Worm (Caenorhabditis elegans) whole organism, late embryonic: ENCODE measurements around the gene C07B5.8.

Experiments used
- K09A11.1 ChIP-seq: sonication (generic microtip); optimal IDR thresholded peaks from 2 replicates; lab custom pipeline; 2017; ENCODE audit warnings: antibody characterized with exemption, mild to moderate bottlenecking, missing genetic modification characterization, missing compliant biosample characterization; ENCODE audit not compliant: insufficient read depth
- ama-1 ChIP-seq: fragments of 150-350 bp; optimal IDR thresholded peaks from 2 replicates; lab custom pipeline; 2014
- ets-4 ChIP-seq: sonication (generic microtip); optimal IDR thresholded peaks from 2 replicates; lab custom pipeline; 2016; ENCODE audit warnings: missing genetic modification characterization, missing compliant biosample characterization
- fkh-10 ChIP-seq: fragments of 150-350 bp; optimal IDR thresholded peaks from 2 replicates; lab custom pipeline; 2014; ENCODE audit warnings: missing biosample characterization, missing genetic modification reagents, missing genetic modification characterization
- mec-3 ChIP-seq: sonication (generic microtip); optimal IDR thresholded peaks from 2 replicates; lab custom pipeline; 2016; ENCODE audit warnings: borderline replicate concordance, missing genetic modification characterization, missing compliant biosample characterization
- nfya-1 ChIP-seq: sonication (generic microtip); optimal IDR thresholded peaks from 2 replicates; lab custom pipeline; 2017; ENCODE audit warnings: missing genetic modification characterization, mild to moderate bottlenecking, missing compliant biosample characterization, antibody characterized with exemption, moderate library complexity
- pag-3 ChIP-seq: sonication (generic microtip); optimal IDR thresholded peaks from 2 replicates; lab custom pipeline; 2016; ENCODE audit warnings: missing compliant biosample characterization, missing genetic modification characterization, borderline replicate concordance
- pat-9 ChIP-seq: fragments of 200-800 bp; sonication (Bioruptor generic); optimal IDR thresholded peaks from 2 replicates; lab custom pipeline; 2018; ENCODE audit warnings: mild to moderate bottlenecking, missing genetic modification characterization, moderate library complexity, missing compliant biosample characterization
- unc-55 ChIP-seq: sonication (generic microtip); optimal IDR thresholded peaks from 2 replicates; lab custom pipeline; 2017; ENCODE audit warnings: missing biosample characterization, missing genetic modification reagents, missing genetic modification characterization

- TF ChIP-seq ama-1 (lab: Kevin White, UChicago) (no peak), ets-4 (tag; lab: Kevin White, UChicago) (no peak), fkh-10 (GFP tag; lab: Kevin White, UChicago) (no peak), unc-55 (GFP tag; lab: Kevin White, UChicago) (no peak), mec-3 (tag; lab: Kevin White, UChicago) (no peak), K09A11.1 (tag; lab: Kevin White, UChicago) (no peak), nfya-1 (tag; lab: Kevin White, UChicago) (no peak), pat-9 (tag; lab: Kevin White, UChicago) (no peak), pag-3 (tag; lab: Kevin White, UChicago) (no peak)
These were observed 7.8 kb upstream of the C07B5.8 start for ce11 chrX:9544405-9544804.
